Fruit fly (Drosophila melanogaster) whole organism, larva: Measurements from ENCODE around the gene CCDC53.

Experiments
- noc ChIP-seq: fragments of 200-800 bp; sonication (Bioruptor generic); optimal IDR thresholded peaks from 3 replicates; lab custom pipeline; 2019; ENCODE audit warnings: missing biosample characterization, mild to moderate bottlenecking, missing genetic modification characterization, moderate library complexity

CCDC53 gene

DNA sequence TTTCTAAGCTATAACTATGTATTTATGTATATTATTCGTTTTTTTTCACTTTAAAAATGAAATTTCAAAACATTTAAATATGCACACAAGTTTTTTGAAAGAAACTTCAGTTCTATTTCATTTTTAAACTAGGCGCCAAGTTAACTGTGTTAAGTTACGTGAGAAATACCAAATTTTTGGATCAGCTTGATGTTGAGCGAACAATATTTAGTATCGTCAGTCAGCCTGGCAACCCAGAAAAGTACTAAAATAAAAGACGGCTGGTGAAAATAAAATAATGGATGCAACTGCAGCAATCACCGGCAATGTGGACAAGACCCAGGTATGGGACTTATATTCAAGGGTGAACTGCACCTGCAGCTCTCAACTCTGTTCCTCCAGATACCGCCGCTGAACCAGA lies at the start of gene CCDC53:
CCDC53 (plus strand) TSS at position 235 of the 400 bp plus-strand sequence.
- no peak for TF ChIP-seq noc (tag; lab: Kevin White, UChicago)

DNA sequence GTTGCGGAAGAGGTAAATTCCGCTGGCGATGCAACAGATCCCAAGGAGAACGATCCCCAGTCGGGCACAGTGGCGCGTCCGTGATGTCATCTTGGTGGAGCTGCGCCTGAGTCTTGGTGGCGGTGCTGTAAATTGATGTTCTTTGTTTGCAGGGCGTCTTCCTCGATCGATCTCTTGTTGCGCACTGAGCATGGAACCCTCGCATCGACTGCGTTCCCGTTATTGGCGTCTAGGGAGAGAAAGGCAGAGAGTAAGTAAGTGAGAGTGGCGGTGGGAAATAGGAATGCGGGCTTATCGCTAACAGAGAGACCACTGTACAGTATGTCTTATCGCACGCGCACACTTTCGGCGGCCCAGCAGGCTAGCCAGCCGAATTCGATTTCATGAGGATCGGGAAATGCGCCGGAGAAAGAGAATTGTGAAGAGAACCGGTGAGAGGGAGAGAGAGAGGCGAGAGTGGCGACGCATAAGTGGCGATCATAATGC lies 49.5 kb upstream of the CCDC53 start:
- TF ChIP-seq noc (tag; lab: Kevin White, UChicago) = no peak

- no peak for TF ChIP-seq noc (tag; lab: Kevin White, UChicago)
Measured at dm6 chr2L:7991951-7992350, 49.0 kb upstream of the CCDC53 start.

dm6 chr2L:7992654-7993053 lies 48.3 kb upstream of the CCDC53 start:
- TF ChIP-seq noc (tag; lab: Kevin White, UChicago) = no peak

- TF ChIP-seq noc (tag; lab: Kevin White, UChicago) = no peak
Measured at dm6 chr2L:7993062-7993685, 47.7 kb upstream of the CCDC53 start.

dm6 chr2L:7993984-7994854 lies 46.7 kb upstream of the CCDC53 start, which contains the start of gene pes:
Gene pes (minus strand): TSS chr2L:7994184.
- TF ChIP-seq noc (tag; lab: Kevin White, UChicago) = peak; percentile 63

DNA sequence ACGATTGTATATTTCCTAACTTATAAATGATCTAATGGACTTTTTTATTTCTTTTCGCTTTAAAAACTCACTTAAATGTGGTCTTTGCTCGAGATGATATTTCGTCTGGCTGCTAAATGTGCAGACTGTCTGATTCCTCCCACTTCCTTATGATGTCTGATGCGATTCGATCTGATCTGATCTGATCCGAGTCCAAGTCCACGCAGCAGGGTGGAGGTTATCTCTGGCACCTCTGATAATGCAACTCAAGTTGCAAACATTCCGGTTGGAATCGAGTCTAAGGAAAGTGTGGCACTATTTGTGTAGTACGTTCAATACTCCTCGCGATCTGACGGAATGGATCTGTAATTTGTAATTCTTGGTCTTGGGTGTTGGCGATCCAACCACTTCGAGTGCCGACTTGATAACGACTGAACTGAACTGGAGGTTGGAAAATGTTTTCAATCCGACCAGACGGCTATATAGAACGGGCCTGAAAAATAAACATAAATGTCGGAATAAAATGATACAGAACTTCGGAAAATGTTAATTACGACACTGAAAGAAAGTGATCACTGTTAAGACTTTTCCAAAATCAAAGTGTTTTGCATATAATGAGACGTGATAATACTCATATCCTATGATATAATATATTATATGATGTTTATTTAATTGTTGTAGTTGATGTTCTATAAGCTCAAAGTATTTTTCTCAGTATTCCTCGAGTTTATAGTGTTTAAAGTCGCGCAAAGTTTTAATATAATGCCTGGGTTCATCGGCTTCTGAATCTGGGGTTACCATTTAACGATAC lies 43.4 kb upstream of the CCDC53 start:
- TF ChIP-seq noc (tag; lab: Kevin White, UChicago) = no peak

dm6 chr2L:7998080-7998457 lies 42.8 kb upstream of the CCDC53 start, which contains the start of gene CG7227:
Gene CG7227 (minus strand): TSS chr2L:7998151.
- no peak for TF ChIP-seq noc (tag; lab: Kevin White, UChicago)

DNA sequence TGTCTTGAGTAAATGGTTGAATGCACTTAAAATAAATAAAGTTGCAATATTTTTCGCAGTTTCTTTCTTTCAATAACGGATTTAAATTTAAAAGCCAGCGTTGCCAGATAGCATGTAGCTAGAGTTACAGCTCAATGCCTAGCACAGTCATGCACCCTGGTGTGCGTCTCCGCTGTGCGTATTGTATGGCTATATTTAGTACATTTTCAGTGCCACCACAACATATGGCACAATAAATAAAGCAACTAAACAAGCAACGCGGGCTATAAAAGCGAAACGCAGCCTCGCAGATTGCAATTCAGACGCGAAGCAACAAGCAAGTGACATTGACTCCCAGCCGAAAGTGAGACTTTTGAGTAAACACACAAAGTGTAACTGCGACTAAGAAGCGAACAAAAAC lies 42.3 kb upstream of the CCDC53 start, which contains the start of gene Sirup:
Sirup (plus strand) TSS at position 215 of the 400 bp plus-strand sequence.
- no peak for TF ChIP-seq noc (tag; lab: Kevin White, UChicago)

DNA sequence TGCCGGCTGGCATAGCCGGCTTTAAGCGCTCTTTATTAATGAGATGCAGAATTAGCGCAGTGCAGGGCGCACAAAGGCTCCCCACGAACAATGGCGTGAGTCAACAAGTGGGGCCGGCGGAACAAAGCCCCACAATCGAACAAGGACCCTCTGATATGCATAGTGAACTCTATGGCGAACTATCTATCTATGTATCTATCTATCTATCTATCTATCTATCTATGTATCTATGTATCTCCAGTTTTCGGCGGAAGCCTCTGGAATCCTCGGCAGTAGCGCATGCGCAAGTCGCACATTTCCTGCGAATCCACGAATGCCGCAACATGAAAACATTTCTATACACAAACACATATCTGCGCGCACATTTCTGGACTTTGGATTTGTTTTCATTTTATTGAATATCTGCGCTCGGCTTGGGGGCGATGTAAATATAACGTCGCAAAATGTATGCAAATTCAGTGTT lies 40.3 kb upstream of the CCDC53 start:
- peak; percentile 80 for TF ChIP-seq noc (tag; lab: Kevin White, UChicago)

DNA sequence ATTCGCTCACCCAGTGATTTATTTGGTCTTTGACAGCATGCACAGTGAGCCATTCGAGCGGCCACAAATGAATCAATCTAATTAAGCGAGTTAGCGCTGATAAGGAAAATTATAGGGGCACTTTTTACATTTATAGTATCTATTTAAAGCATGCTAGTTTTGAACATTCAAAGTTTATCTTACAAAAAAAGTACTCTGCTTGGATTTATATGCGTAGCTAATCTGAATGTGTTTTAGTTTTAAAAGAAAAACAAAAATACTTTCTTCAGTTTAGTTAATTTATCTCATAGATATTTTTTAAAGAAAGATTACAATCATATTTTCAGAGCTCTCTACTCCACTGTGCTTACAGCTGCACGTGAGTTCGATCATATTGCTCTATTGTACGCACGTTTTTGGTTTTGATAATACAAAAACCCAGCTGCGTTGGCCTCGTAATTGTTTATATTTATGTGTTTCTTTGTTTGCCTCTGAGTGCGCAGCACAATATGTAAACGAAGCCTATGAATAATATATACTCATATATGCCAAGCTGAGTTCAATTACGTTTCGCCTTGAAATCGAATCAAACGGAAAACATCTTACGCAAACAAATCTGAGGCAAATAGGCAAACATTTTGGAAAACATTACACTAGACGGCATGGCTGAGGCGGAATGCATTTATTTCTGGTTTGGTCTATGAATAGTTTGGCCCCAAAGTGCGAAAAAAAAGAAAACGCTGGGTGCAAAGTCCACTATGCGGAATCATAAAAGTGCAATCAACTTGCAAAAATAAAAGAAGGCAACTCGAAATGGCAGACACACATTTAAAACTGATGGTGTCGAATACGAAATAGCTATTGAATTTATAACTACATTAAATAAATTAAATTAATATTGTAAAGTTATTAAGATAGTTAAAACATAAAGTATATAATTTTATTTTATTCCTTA lies 38.9 kb upstream of the CCDC53 start:
- TF ChIP-seq noc (tag; lab: Kevin White, UChicago) = peak; percentile 75

DNA sequence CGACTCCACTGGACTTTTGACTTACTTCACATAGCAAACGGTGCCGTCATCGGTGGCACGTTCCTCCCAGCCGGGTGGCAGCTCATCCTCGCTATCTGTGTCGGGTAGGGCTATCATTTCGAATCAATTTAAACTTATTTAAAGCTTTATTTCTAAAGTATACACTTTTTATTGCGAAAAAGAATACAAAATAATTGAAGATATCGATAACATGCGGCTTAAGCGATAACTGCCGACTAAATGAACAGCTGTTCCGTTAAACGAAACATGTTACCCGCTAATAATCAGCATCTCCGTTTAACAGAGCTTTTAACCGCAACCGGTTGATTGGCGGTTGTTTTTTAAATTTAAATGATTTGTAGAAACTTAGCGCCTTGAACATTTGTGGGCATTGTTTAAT lies 36.8 kb upstream of the CCDC53 start, which contains the start of gene Wwox:
Wwox (minus strand) TSS at position 215 of the 400 bp plus-strand sequence.
- TF ChIP-seq noc (tag; lab: Kevin White, UChicago) = no peak

dm6 chr2L:8006038-8006437 lies 34.9 kb upstream of the CCDC53 start:
- no peak for TF ChIP-seq noc (tag; lab: Kevin White, UChicago)

DNA sequence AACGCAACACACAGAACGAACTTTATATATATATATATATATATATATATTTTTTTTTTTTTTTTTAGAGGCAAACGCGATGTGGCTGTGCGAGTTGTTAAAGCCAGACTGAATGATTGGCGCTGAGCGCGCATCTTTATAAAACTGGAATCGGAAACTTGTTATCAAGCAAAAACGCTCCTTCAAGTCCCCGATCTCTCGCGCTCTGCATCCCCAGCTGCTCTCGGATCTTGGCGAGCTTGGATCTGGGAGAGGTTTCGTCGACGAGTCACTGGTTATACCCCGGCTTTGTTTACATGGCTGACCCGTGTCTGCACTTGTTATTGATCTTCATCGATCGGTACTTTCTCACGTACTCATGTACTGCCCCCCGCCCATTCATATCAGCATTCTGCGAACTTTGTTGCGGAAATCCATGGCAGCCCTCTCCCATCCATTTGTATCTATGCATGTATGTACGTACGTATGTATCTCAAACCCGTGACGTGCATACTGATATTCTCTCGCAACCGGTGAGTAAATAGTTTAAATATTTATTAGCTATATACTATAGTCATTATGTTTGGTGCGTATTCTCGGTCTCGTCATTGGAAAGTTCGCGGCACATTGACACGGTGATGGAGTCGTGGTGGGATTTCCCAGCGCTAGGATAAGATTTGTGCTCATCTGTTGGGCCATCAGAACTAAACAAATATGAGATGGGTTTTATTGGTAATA lies 33.6 kb upstream of the CCDC53 start, which contains the start of gene Spn28Dc:
Spn28Dc (minus strand) TSS at position 51 of the 717 bp plus-strand sequence.
- no peak for TF ChIP-seq noc (tag; lab: Kevin White, UChicago)
